Fruit fly (Drosophila melanogaster) Kc167 (cell line): ENCODE results near the gene CG15533.

Experiments used
- Myc ChIP-seq: fragments of >200 bp; optimal IDR thresholded peaks from 2 replicates; lab custom pipeline; 2017; ENCODE audit warnings: missing external identifiers
- Sin3A ChIP-seq: fragments of >200 bp; optimal IDR thresholded peaks from 2 replicates; lab custom pipeline; 2018; ENCODE audit warnings: missing external identifiers
- h ChIP-seq: fragments of >200 bp; optimal IDR thresholded peaks from 3 replicates; lab custom pipeline; 2018; ENCODE audit warnings: missing external identifiers
- insv ChIP-seq: fragments of >200 bp; optimal IDR thresholded peaks from 3 replicates; lab custom pipeline; 2018; ENCODE audit warnings: missing external identifiers
- psq ChIP-seq: fragments of >200 bp; optimal IDR thresholded peaks from 2 replicates; lab custom pipeline; 2017; ENCODE audit warnings: missing external identifiers
- ttk ChIP-seq: sonication (Bioruptor generic); optimal IDR thresholded peaks from 2 replicates; lab custom pipeline; 2017; ENCODE audit warnings: missing external identifiers

Gene CG15533

DNA sequence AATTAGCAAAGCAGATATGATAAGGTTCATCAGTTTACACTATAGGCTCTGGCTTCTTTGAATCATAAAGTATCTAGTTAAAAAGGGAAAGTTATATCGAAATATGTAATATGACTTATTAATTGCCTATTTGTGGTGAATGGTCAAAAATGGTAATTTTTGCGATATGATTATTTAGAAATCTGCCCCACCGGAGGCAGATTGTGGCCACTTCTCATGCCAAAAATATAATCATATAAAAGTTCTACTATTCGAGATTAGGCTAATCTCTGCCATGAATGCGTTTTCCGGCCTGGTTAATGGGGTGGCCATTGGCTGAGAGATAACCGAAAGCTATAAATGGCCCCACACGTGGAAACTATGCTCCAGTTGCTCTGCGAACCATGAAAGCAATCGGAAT lies at the start of gene CG15533:
TSS of gene CG15533 (plus strand) at position 362 of the 400 bp plus-strand sequence.
- TF ChIP-seq Sin3A (lab: Kevin White, UChicago) (no peak), h (lab: Kevin White, UChicago) (no peak), psq (lab: Kevin White, UChicago) (no peak), Myc (lab: Kevin White, UChicago) (no peak), ttk (lab: Kevin White, UChicago) (no peak)

DNA sequence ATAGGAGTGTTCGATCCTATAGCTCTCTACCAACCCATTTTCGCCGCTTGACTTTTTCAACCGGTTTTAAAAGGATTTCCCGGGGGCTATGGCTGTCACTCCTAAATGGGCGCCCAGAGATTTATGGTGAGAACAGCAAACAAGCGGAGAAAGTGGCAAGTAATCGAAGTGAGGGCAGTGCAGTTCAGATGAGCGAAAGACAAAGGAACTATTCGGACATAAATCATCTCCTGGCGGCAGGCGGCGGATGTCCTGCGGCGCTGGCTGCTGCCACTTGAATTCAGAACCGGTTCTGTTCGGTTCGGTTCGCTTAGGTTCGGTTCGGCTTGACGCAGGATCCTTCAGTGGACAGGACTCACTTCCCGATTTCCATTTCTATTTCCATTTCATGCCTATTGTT lies 45.4 kb upstream of the CG15533 start:
- TF ChIP-seq ttk (lab: Kevin White, UChicago): no peak
- no peak for TF ChIP-seq Myc (lab: Kevin White, UChicago)
- TF ChIP-seq Sin3A (lab: Kevin White, UChicago): no peak
- TF ChIP-seq insv: no peak
- no peak for TF ChIP-seq h (lab: Kevin White, UChicago)
- no peak for TF ChIP-seq psq (lab: Kevin White, UChicago)

dm6 chr3R:30385531-30385930 lies 43.1 kb upstream of the CG15533 start:
- no peak for TF ChIP-seq ttk (lab: Kevin White, UChicago)
- no peak for TF ChIP-seq Myc (lab: Kevin White, UChicago)
- TF ChIP-seq insv: no peak
- TF ChIP-seq psq (lab: Kevin White, UChicago): no peak
- no peak for TF ChIP-seq Sin3A (lab: Kevin White, UChicago)

DNA sequence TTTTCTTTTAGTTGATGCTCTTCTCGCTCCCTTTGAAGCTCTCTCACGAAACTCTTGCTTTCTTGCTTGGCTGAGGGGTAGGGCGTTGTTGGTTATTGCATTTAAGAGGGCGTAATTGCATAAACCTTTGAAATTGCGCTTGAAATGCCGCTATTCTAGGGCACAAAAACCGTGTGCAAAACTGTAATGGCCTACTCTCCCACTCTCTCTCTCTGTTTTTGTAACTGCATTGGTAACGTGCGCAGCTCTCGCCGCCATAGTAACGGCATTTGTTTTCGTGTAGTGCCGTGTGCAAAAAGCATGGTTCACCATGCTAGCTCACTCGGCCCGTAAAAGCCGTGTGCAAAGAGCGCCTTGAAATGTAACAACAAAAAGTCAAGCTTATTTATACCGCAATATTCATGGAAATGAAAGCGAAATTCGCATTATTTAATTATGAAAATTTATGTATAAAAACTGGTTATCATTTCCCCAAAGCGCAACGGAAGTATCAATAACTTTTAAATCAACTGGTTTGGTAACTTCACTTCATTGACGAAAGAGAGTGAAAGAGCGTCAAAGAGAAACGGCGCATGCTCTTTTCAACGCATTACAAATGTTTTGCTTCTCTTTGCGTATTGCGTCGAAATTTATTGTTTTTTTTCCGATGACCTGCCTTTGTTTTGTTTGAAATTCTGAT lies 41.7 kb upstream of the CG15533 start:
- no peak for TF ChIP-seq ttk (lab: Kevin White, UChicago)
- no peak for TF ChIP-seq psq (lab: Kevin White, UChicago)
- TF ChIP-seq Sin3A (lab: Kevin White, UChicago): no peak
- no peak for TF ChIP-seq insv
- no peak for TF ChIP-seq Myc (lab: Kevin White, UChicago)
- no peak for TF ChIP-seq h (lab: Kevin White, UChicago)

dm6 chr3R:30387515-30388178 lies 41.0 kb upstream of the CG15533 start, which contains the start of the genes Fer2LCH and Fer1HCH:
TSS of gene Fer2LCH (plus strand) at chr3R:30387804.
TSS of gene Fer1HCH (minus strand) at chr3R:30388178.
- no peak for TF ChIP-seq psq (lab: Kevin White, UChicago)
- no peak for TF ChIP-seq ttk (lab: Kevin White, UChicago)
- TF ChIP-seq h (lab: Kevin White, UChicago): no peak
- TF ChIP-seq Sin3A (lab: Kevin White, UChicago): no peak
- TF ChIP-seq insv: no peak

DNA sequence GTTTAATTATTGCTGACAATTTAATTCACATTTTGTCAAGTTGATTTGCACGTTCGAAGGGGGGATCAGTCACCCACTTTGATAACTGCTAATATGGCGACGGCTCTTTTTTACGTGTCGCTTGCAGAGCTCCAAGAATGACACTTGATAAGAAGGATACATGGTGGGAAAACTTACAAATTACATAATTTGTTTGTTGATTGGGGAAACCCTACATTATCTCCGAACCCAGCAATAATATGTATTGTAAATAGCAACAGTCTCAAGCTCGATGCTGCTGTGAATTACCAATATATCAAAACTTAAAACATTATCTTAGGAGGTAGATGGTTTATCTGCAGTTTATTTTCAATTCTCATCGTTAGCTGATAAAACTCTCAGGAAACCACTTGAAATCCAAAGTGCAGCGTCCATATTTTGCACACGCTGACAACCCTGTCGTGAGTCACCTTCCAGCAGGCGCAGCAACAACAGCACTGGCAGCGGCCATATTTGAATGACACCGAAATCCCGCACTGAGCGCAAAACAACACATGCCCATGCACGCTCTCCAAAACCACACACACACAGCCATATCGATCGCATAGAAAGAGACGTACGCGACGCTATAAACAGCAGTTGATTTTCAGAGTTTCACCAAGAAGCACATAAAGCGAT lies 40.3 kb upstream of the CG15533 start:
- TF ChIP-seq psq (lab: Kevin White, UChicago) (no peak), insv (no peak), Myc (lab: Kevin White, UChicago) (no peak)

DNA sequence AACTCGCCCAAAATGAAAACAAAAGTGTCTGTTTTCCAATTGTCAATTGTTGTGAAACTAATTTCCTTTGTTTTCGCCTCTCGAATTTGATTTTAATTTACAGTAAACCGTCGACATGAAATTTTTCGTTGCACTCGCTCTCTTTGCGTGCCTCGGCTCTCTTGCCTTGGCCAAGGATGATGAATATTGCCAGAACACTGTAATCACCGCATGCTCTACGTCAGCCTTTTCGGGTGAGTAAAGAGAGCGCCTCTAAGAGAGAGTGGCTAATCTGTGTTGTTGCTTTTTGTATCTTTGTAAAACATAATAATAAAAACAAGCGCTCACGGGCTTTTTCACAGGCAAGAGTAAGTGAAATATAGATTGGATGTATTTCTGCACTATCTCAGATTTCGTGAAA lies 39.5 kb upstream of the CG15533 start:
- TF ChIP-seq Sin3A (lab: Kevin White, UChicago) (no peak), ttk (lab: Kevin White, UChicago) (no peak), Myc (lab: Kevin White, UChicago) (no peak), insv (no peak), psq (lab: Kevin White, UChicago) (no peak), h (lab: Kevin White, UChicago) (no peak)

DNA sequence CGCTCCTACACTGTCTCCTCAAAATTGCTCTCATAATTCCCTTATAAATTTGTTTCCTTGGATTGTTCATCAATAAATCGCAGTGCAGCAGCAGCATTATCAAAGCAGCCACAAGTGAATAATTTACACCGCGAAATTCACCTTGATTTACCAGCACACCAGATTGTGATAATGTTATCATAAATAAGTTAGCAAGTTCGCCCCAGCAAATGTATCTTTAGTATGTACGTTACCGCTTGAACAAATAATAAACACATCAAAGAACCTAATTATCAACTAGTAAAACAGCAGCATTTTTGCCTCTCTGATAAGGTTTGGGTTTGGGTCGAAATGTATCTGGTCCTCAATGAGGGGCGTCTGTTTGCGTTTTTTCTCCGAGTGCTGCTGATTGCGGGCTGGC lies 38.3 kb upstream of the CG15533 start:
- TF ChIP-seq Myc (lab: Kevin White, UChicago): no peak
- TF ChIP-seq insv: no peak
- no peak for TF ChIP-seq psq (lab: Kevin White, UChicago)
- no peak for TF ChIP-seq ttk (lab: Kevin White, UChicago)
- no peak for TF ChIP-seq Sin3A (lab: Kevin White, UChicago)
- no peak for TF ChIP-seq h (lab: Kevin White, UChicago)

DNA sequence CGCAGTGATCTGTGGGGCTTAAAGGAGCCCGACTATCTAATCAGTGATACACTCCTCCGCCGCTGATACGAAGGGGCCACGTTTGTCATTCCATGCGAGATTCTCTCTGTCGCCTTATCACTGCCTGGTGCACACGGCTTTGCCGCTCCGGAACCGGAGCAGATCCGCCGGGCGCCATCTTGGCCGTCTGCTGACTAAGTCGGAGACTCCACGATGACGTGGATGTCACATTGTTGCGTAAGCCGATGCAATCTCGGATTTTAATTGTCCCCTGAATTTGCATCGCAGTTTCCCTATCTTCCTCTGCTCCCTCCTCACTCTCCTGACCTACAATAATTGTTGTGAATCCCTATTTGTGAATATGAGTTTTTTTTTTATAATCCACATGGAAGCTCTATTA lies 37.5 kb upstream of the CG15533 start:
- TF ChIP-seq ttk (lab: Kevin White, UChicago) (no peak), Myc (lab: Kevin White, UChicago) (no peak), h (lab: Kevin White, UChicago) (no peak), psq (lab: Kevin White, UChicago) (no peak), insv (no peak), Sin3A (lab: Kevin White, UChicago) (no peak)

DNA sequence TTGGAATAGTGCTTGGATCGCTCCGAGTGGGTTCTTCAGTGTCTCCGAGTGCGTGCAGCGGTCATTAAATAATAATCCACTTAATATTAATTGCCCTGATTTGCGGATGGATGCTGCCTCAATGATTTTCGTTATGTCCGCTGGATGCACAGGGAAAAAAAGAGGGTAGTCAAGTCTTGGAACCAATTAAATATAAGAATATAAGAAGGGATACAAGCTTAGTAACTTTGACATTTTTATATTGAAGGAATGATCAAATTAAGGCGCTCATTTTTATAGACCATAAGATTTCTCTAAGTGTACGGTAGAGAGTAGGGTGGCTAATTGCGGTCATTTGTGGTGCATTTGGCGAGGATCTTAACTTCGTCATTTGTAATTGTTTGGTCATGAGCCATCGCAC lies 36.7 kb upstream of the CG15533 start:
- TF ChIP-seq psq (lab: Kevin White, UChicago) (no peak), ttk (lab: Kevin White, UChicago) (no peak), h (lab: Kevin White, UChicago) (no peak), Sin3A (lab: Kevin White, UChicago) (no peak), Myc (lab: Kevin White, UChicago) (no peak), insv (no peak)

dm6 chr3R:30393909-30394308 lies 34.7 kb upstream of the CG15533 start:
- TF ChIP-seq ttk (lab: Kevin White, UChicago) (no peak), Myc (lab: Kevin White, UChicago) (no peak), Sin3A (lab: Kevin White, UChicago) (no peak), h (lab: Kevin White, UChicago) (no peak), psq (lab: Kevin White, UChicago) (no peak)
